Fruit fly (Drosophila melanogaster) whole organism, embryonic: ENCODE measurements around the gene CG43401.
A peak's percentile ranks its signal among the peaks of the same experiment; 100 is the strongest.

Experiments used
- CG11093 ChIP-seq: fragments of 200-800 bp; sonication (Bioruptor generic); IDR thresholded peaks from 3 replicates; pipeline ENCODE4 v1.3.6; 2022; ENCODE audit warnings: missing biosample characterization, missing genetic modification characterization
- CG12155 ChIP-seq: fragments of 200-800 bp; sonication (Bioruptor generic); optimal IDR thresholded peaks from 3 replicates; lab custom pipeline; 2016; ENCODE audit warnings: missing biosample characterization, missing genetic modification characterization
- CG12219 ChIP-seq: fragments of 200-800 bp; sonication (Bioruptor generic); optimal IDR thresholded peaks from 3 replicates; lab custom pipeline; 2018; ENCODE audit warnings: missing biosample characterization, mild to moderate bottlenecking, missing genetic modification characterization
- CG17568 ChIP-seq: fragments of 200-800 bp; sonication (Bioruptor generic); optimal IDR thresholded peaks from 2 replicates; lab custom pipeline; 2018; ENCODE audit warnings: missing biosample characterization, mild to moderate bottlenecking, missing genetic modification characterization, moderate library complexity
- CG17829 ChIP-seq: fragments of 200-800 bp; optimal IDR thresholded peaks from 2 replicates; lab custom pipeline; 2019; ENCODE audit warnings: missing biosample characterization, mild to moderate bottlenecking, missing genetic modification characterization, moderate library complexity
- CG2712 ChIP-seq: fragments of 200-800 bp; optimal IDR thresholded peaks from 3 replicates; lab custom pipeline; 2019; ENCODE audit warnings: missing biosample characterization, mild to moderate bottlenecking, missing genetic modification characterization, moderate library complexity
- CG31365 ChIP-seq: fragments of 200-800 bp; sonication (Bioruptor generic); optimal IDR thresholded peaks from 2 replicates; lab custom pipeline; 2018; ENCODE audit warnings: missing biosample characterization, mild to moderate bottlenecking, missing genetic modification characterization
- CG31388 ChIP-seq: fragments of 200-800 bp; sonication (Bioruptor generic); optimal IDR thresholded peaks from 2 replicates; lab custom pipeline; 2016; ENCODE audit warnings: missing biosample characterization, missing genetic modification characterization
- CG32767 ChIP-seq: fragments of 200-800 bp; sonication (Bioruptor generic); IDR thresholded peaks from 2 replicates; pipeline ENCODE4 v1.3.6; 2022; ENCODE audit warnings: missing biosample characterization, missing genetic modification characterization
- CG3281 ChIP-seq: fragments of 200-800 bp; sonication (Bioruptor generic); optimal IDR thresholded peaks from 3 replicates; lab custom pipeline; 2017; ENCODE audit warnings: missing biosample characterization, mild to moderate bottlenecking, missing genetic modification characterization
- CG34376 ChIP-seq: fragments of 200-800 bp; sonication (Bioruptor generic); optimal IDR thresholded peaks from 2 replicates; lab custom pipeline; 2018; ENCODE audit warnings: missing biosample characterization, mild to moderate bottlenecking, missing genetic modification characterization
- CG3838 ChIP-seq: fragments of 200-800 bp; sonication (Bioruptor generic); optimal IDR thresholded peaks from 3 replicates; lab custom pipeline; 2016; ENCODE audit warnings: missing biosample characterization, missing genetic modification characterization
- CG4282 ChIP-seq: fragments of 200-800 bp; sonication (Bioruptor generic); optimal IDR thresholded peaks from 2 replicates; lab custom pipeline; 2016; ENCODE audit warnings: missing biosample characterization, missing genetic modification characterization
- CG4617 ChIP-seq: fragments of 200-800 bp; sonication (Bioruptor generic); optimal IDR thresholded peaks from 3 replicates; lab custom pipeline; 2016; ENCODE audit warnings: missing biosample characterization, missing genetic modification characterization, borderline replicate concordance
- CG6272 ChIP-seq: fragments of 200-800 bp; sonication (Bioruptor generic); IDR thresholded peaks from 2 replicates; pipeline ENCODE4 v1.3.6; 2022; ENCODE audit warnings: missing biosample characterization, missing genetic modification characterization
- CG7271 ChIP-seq: fragments of 200-800 bp; sonication (Bioruptor generic); optimal IDR thresholded peaks from 2 replicates; lab custom pipeline; 2018; ENCODE audit warnings: missing biosample characterization, mild to moderate bottlenecking, missing genetic modification characterization, moderate library complexity
- D19A ChIP-seq: fragments of 200-800 bp; optimal IDR thresholded peaks from 3 replicates; lab custom pipeline; 2019; ENCODE audit warnings: missing biosample characterization, mild to moderate bottlenecking, missing genetic modification characterization, moderate library complexity
- Dbx ChIP-seq: fragments of 200-800 bp; sonication (Bioruptor generic); IDR thresholded peaks from 3 replicates; pipeline ENCODE4 v1.3.6; 2022; ENCODE audit warnings: missing biosample characterization, missing genetic modification characterization
- Dip2 ChIP-seq: fragments of 200-800 bp; sonication (Bioruptor generic); IDR thresholded peaks from 2 replicates; pipeline ENCODE4 v1.3.6; 2022; ENCODE audit warnings: missing biosample characterization, missing genetic modification characterization
- HmgZ ChIP-seq: fragments of 200-800 bp; sonication (Bioruptor generic); optimal IDR thresholded peaks from 2 replicates; lab custom pipeline; 2018; ENCODE audit warnings: missing biosample characterization, mild to moderate bottlenecking, missing genetic modification characterization
- Hsf ChIP-seq: fragments of 200-800 bp; sonication (Bioruptor generic); optimal IDR thresholded peaks from 3 replicates; lab custom pipeline; 2016; ENCODE audit warnings: missing biosample characterization, missing genetic modification characterization
- Kr ChIP-seq: fragments of 200-800 bp; sonication (Bioruptor generic); optimal IDR thresholded peaks from 2 replicates; lab custom pipeline; 2017; ENCODE audit warnings: missing biosample characterization, mild to moderate bottlenecking, missing genetic modification characterization
- MBD-R2 ChIP-seq: fragments of 200-800 bp; sonication (Bioruptor generic); IDR thresholded peaks from 2 replicates; pipeline ENCODE4 v1.3.6; 2022; ENCODE audit warnings: missing biosample characterization, missing genetic modification characterization
- Opbp ChIP-seq: fragments of 200-800 bp; sonication (Bioruptor generic); IDR thresholded peaks from 3 replicates; pipeline ENCODE4 v1.3.6; 2022; ENCODE audit warnings: missing biosample characterization, missing genetic modification characterization; ENCODE audit not compliant: partially characterized antibody
- Pdp1 ChIP-seq, 2 experiments: fragments of 200-800 bp; sonication (Bioruptor generic); optimal IDR thresholded peaks; 3 replicates each; lab custom pipeline; 2016; ENCODE audit warnings: missing biosample characterization in 2 of 2, missing genetic modification characterization in 2 of 2, mild to moderate bottlenecking in 1 of 2, moderate library complexity in 1 of 2
- Sox100B ChIP-seq: fragments of 200-800 bp; sonication (Bioruptor generic); optimal IDR thresholded peaks from 3 replicates; lab custom pipeline; 2018; ENCODE audit warnings: missing biosample characterization, mild to moderate bottlenecking, missing genetic modification characterization
- Ssrp ChIP-seq: fragments of 200-800 bp; sonication (Bioruptor generic); optimal IDR thresholded peaks from 2 replicates; lab custom pipeline; 2018; ENCODE audit warnings: missing biosample characterization, mild to moderate bottlenecking, missing genetic modification characterization, moderate library complexity
- Vsx1 ChIP-seq: fragments of 200-800 bp; sonication (Bioruptor generic); optimal IDR thresholded peaks from 2 replicates; lab custom pipeline; 2017; ENCODE audit warnings: missing biosample characterization, mild to moderate bottlenecking, missing genetic modification characterization, missing genetic modification reagents
- al ChIP-seq: fragments of 200-800 bp; sonication (Bioruptor generic); IDR thresholded peaks from 2 replicates; pipeline ENCODE4 v1.3.6; 2022; ENCODE audit warnings: missing biosample characterization, missing genetic modification characterization
- bab2 ChIP-seq: fragments of 200-800 bp; sonication (Bioruptor generic); optimal IDR thresholded peaks from 2 replicates; lab custom pipeline; 2016; ENCODE audit warnings: missing biosample characterization, missing genetic modification characterization
- bsh ChIP-seq, 2 experiments: fragments of 200-800 bp; sonication (Bioruptor generic); optimal IDR thresholded peaks; 2 replicates each; lab custom pipeline; 2017 to 2018; ENCODE audit warnings: mild to moderate bottlenecking in 2 of 2, missing biosample characterization in 2 of 2, missing genetic modification characterization in 2 of 2, moderate library complexity in 1 of 2
- corto ChIP-seq: fragments of 200-800 bp; sonication (Bioruptor generic); optimal IDR thresholded peaks from 2 replicates; lab custom pipeline; 2016; ENCODE audit warnings: missing biosample characterization, mild to moderate bottlenecking, missing genetic modification characterization, moderate library complexity
- dm ChIP-seq: fragments of 200-800 bp; sonication (Bioruptor generic); optimal IDR thresholded peaks from 3 replicates; lab custom pipeline; 2016; ENCODE audit warnings: missing biosample characterization, missing genetic modification characterization
- ems ChIP-seq: fragments of 200-800 bp; sonication (Bioruptor generic); optimal IDR thresholded peaks from 3 replicates; lab custom pipeline; 2016; ENCODE audit warnings: missing biosample characterization, missing genetic modification characterization
- gsb-n ChIP-seq: fragments of 200-800 bp; sonication (Bioruptor generic); optimal IDR thresholded peaks from 3 replicates; lab custom pipeline; 2018; ENCODE audit warnings: missing biosample characterization, mild to moderate bottlenecking, missing genetic modification characterization
- hkb ChIP-seq, 2 experiments: fragments of 200-800 bp in 1 of 2; fragments of >200 bp in 1 of 2; sonication (Bioruptor generic) in 1 of 2; IDR thresholded peaks in 1 of 2; optimal IDR thresholded peaks in 1 of 2; 2 replicates each; pipeline versions ENCODE4 v1.3.6 to Lab custom; 2017 to 2022; ENCODE audit warnings: missing biosample characterization in 1 of 2, missing genetic modification characterization in 1 of 2
- jing ChIP-seq: fragments of 200-800 bp; sonication (Bioruptor generic); optimal IDR thresholded peaks from 2 replicates; lab custom pipeline; 2018; ENCODE audit warnings: missing biosample characterization, mild to moderate bottlenecking, missing genetic modification characterization
- luna ChIP-seq: fragments of 200-800 bp; sonication (Bioruptor generic); optimal IDR thresholded peaks from 2 replicates; lab custom pipeline; 2016; ENCODE audit warnings: missing biosample characterization, missing genetic modification characterization
- onecut ChIP-seq: fragments of 200-800 bp; sonication (Bioruptor generic); IDR thresholded peaks from 2 replicates; pipeline ENCODE4 v1.3.6; 2022; ENCODE audit warnings: missing biosample characterization, missing genetic modification characterization
- phol ChIP-seq: fragments of 200-800 bp; sonication (Bioruptor generic); optimal IDR thresholded peaks from 3 replicates; lab custom pipeline; 2018; ENCODE audit warnings: missing biosample characterization, mild to moderate bottlenecking, missing genetic modification characterization, moderate library complexity
- prd ChIP-seq, 3 experiments: fragments of >200 bp in 2 of 3; fragments of 200-800 bp in 1 of 3; sonication (Bioruptor generic) in 1 of 3; optimal IDR thresholded peaks in 2 of 3; IDR thresholded peaks in 1 of 3; 2 replicates in 2 of 3; 3 replicates in 1 of 3; pipeline versions ENCODE4 v1.3.6 to Lab custom; 2017 to 2022; ENCODE audit warnings: missing biosample characterization in 1 of 3, missing genetic modification characterization in 1 of 3
- pros ChIP-seq: fragments of 200-800 bp; sonication (Bioruptor generic); optimal IDR thresholded peaks from 3 replicates; lab custom pipeline; 2019; ENCODE audit warnings: missing biosample characterization, mild to moderate bottlenecking, missing genetic modification characterization, moderate library complexity
- pzg ChIP-seq: fragments of 200-800 bp; sonication (Bioruptor generic); optimal IDR thresholded peaks from 3 replicates; lab custom pipeline; 2018; ENCODE audit warnings: missing biosample characterization, mild to moderate bottlenecking, missing genetic modification characterization, moderate library complexity
- repo ChIP-seq: fragments of 200-800 bp; sonication (Bioruptor generic); optimal IDR thresholded peaks from 2 replicates; lab custom pipeline; 2016; ENCODE audit warnings: missing biosample characterization, missing genetic modification characterization
- row ChIP-seq: fragments of 200-800 bp; sonication (Bioruptor generic); IDR thresholded peaks from 3 replicates; pipeline ENCODE4 v1.3.6; 2022; ENCODE audit warnings: missing biosample characterization, missing genetic modification characterization
- schlank ChIP-seq: fragments of 200-800 bp; sonication (Bioruptor generic); optimal IDR thresholded peaks from 2 replicates; lab custom pipeline; 2018; ENCODE audit warnings: missing biosample characterization, mild to moderate bottlenecking, missing genetic modification characterization
- so ChIP-seq: fragments of 200-800 bp; sonication (Bioruptor generic); IDR thresholded peaks from 3 replicates; pipeline ENCODE4 v1.3.6; 2022; ENCODE audit warnings: missing biosample characterization, missing genetic modification characterization
- tio ChIP-seq: fragments of 200-800 bp; sonication (Bioruptor generic); optimal IDR thresholded peaks from 2 replicates; lab custom pipeline; 2017; ENCODE audit warnings: missing biosample characterization, missing genetic modification characterization, inconsistent platforms
- tll ChIP-seq, 2 experiments: fragments of 200-800 bp in 1 of 2; fragments of >200 bp in 1 of 2; sonication (Bioruptor generic) in 1 of 2; optimal IDR thresholded peaks; 2 replicates each; lab custom pipeline; 2017 to 2019; ENCODE audit warnings: missing biosample characterization in 2 of 2, missing genetic modification characterization in 2 of 2, mild to moderate bottlenecking in 1 of 2, moderate library complexity in 1 of 2
- wdn ChIP-seq: fragments of 200-800 bp; sonication (Bioruptor generic); IDR thresholded peaks from 2 replicates; pipeline ENCODE4 v1.3.6; 2022; ENCODE audit warnings: missing biosample characterization, missing genetic modification characterization

CG43401 gene

DNA sequence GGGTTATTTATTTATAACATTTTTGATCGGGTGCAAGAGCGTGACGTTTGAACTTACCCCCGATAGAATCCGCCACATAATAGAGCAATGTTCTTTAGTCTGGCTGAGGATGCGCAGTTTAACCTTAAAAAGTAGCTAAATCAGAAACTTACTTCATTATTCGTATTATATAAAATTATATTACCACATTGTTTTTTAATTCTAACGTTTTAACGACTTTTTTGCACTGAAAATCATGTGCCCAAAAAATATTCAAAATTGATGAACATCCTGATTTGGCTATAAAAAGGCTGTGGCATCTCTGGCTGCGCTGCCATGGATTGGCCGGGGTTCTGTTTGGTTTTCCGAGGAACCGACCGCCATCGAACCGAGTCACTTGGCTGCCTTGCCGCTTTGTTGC, 41.7 kb downstream of the CG43401 start (continued):
- peak; percentile 2 for TF ChIP-seq gsb-n (tag; lab: Kevin White, UChicago)
- no peak for TF ChIP-seq CG4282
- peak; percentile 31 for TF ChIP-seq phol
- no peak for TF ChIP-seq CG12155 (GFP tag; lab: Kevin White, UChicago)
- no peak for TF ChIP-seq ems (GFP tag; lab: Kevin White, UChicago)
- no peak for TF ChIP-seq Hsf (GFP tag; lab: Kevin White, UChicago)
- no peak for TF ChIP-seq jing (GFP tag; lab: Kevin White, UChicago)
- no peak for TF ChIP-seq CG3281 (GFP tag; lab: Kevin White, UChicago)
- TF ChIP-seq so (GFP tag; lab: Robert Waterston, UW): no peak
- no peak for TF ChIP-seq Dip2 (GFP tag; lab: Robert Waterston, UW)
- TF ChIP-seq tio (GFP tag; lab: Kevin White, UChicago): no peak
- 0 out of 2 replicates have a peak, but pooled peaks have one; percentile 5 for TF ChIP-seq onecut (GFP tag; lab: Robert Waterston, UW)
- TF ChIP-seq corto: no peak
- TF ChIP-seq luna (GFP tag; lab: Kevin White, UChicago): no peak
- TF ChIP-seq CG32767 (GFP tag; lab: Robert Waterston, UW): no peak
- TF ChIP-seq CG31388 (GFP tag; lab: Kevin White, UChicago): no peak
- peak; percentile 45 for TF ChIP-seq CG17829 (tag; lab: Kevin White, UChicago)
- no peak for TF ChIP-seq tll (GFP tag; optimal IDR thresholded peaks at IDR 0.05; lab: Kevin White, UChicago)
- TF ChIP-seq CG12219 (GFP tag; lab: Kevin White, UChicago): no peak
- no peak for TF ChIP-seq CG6272 (GFP tag; lab: Robert Waterston, UW)
- TF ChIP-seq Kr: no peak
- peak; percentile 26 for TF ChIP-seq pros (GFP tag; lab: Kevin White, UChicago)
- TF ChIP-seq CG2712 (tag; lab: Kevin White, UChicago): peak; percentile 59
- no peak for TF ChIP-seq repo
- no peak for TF ChIP-seq Pdp1 (GFP tag; optimal IDR thresholded peaks at IDR 0.05; lab: Kevin White, UChicago)
- no peak for TF ChIP-seq MBD-R2 (GFP tag; lab: Robert Waterston, UW)
- no peak for TF ChIP-seq CG7271 (tag; lab: Kevin White, UChicago)
- TF ChIP-seq Ssrp (tag; lab: Kevin White, UChicago): peak; percentile 22
- no peak for TF ChIP-seq CG11093
- no peak for TF ChIP-seq CG3838 (GFP tag; lab: Kevin White, UChicago)
- TF ChIP-seq CG17568 (GFP tag; lab: Kevin White, UChicago): no peak
- TF ChIP-seq CG34376 (GFP tag; lab: Kevin White, UChicago): no peak
- peak in 1 of 2 experiments; percentile 42 for TF ChIP-seq bsh (GFP tag; optimal IDR thresholded peaks at IDR 0.05; lab: Kevin White, UChicago)
- peak; percentile 30 for TF ChIP-seq D19A (tag; lab: Kevin White, UChicago)
- no peak for TF ChIP-seq HmgZ (tag; lab: Kevin White, UChicago)
- TF ChIP-seq Opbp: no peak
- TF ChIP-seq hkb (optimal IDR thresholded peaks at IDR 0.05; lab: Kevin White, UChicago): no peak
- no peak for TF ChIP-seq hkb (GFP tag; IDR thresholded peaks at IDR 0.05; lab: Robert Waterston, UW)
- no peak for TF ChIP-seq prd (optimal IDR thresholded peaks at IDR 0.05; lab: Kevin White, UChicago)
- TF ChIP-seq prd (GFP tag; IDR thresholded peaks at IDR 0.05; lab: Robert Waterston, UW): peak; percentile 42; the same call in 2 of the 3 replicates
- TF ChIP-seq al: no peak
- no peak for TF ChIP-seq pzg (GFP tag; lab: Kevin White, UChicago)
- no peak for TF ChIP-seq dm (GFP tag; lab: Kevin White, UChicago)
- TF ChIP-seq bab2 (GFP tag; lab: Kevin White, UChicago): no peak
- TF ChIP-seq CG4617: no peak
- peak; percentile 16 for TF ChIP-seq Vsx1 (GFP tag; lab: Kevin White, UChicago)
- no peak for TF ChIP-seq Sox100B (GFP tag; lab: Kevin White, UChicago)
- TF ChIP-seq CG31365 (tag; lab: Kevin White, UChicago): no peak
- TF ChIP-seq schlank (tag; lab: Kevin White, UChicago): no peak
- no peak for TF ChIP-seq wdn (GFP tag; lab: Robert Waterston, UW)
- no peak for TF ChIP-seq Dbx (GFP tag; lab: Robert Waterston, UW)
- peak; percentile 70 for TF ChIP-seq row (GFP tag; lab: Robert Waterston, UW)
